Fruit fly (Drosophila melanogaster) whole organism, embryonic: ENCODE data around the gene CG31051.

ENCODE experiments used
- B-H1 ChIP-seq: fragments of 200-800 bp; sonication (Bioruptor generic); IDR thresholded peaks from 3 replicates; pipeline ENCODE4 v1.3.6; 2022; ENCODE audit warnings: missing biosample characterization, missing genetic modification characterization
- Blimp-1 ChIP-seq: fragments of 200-800 bp; sonication (Bioruptor generic); optimal IDR thresholded peaks from 3 replicates; lab custom pipeline; 2018; ENCODE audit warnings: missing biosample characterization, missing genetic modification characterization, mild to moderate bottlenecking, moderate library complexity, missing genetic modification reagents
- CG1024 ChIP-seq: fragments of 200-800 bp; sonication (Bioruptor generic); IDR thresholded peaks from 2 replicates; pipeline ENCODE4 v1.3.6; 2022; ENCODE audit warnings: missing biosample characterization, missing genetic modification characterization
- CG10565 ChIP-seq: fragments of 200-800 bp; sonication (Bioruptor generic); optimal IDR thresholded peaks from 3 replicates; lab custom pipeline; 2016; ENCODE audit warnings: missing biosample characterization, mild to moderate bottlenecking, missing genetic modification characterization
- CG11085 ChIP-seq: fragments of 200-800 bp; sonication (Bioruptor generic); IDR thresholded peaks from 2 replicates; pipeline ENCODE4 v1.3.6; 2022; ENCODE audit warnings: missing biosample characterization, missing genetic modification characterization
- CG11723 ChIP-seq: fragments of 200-800 bp; sonication (Bioruptor generic); optimal IDR thresholded peaks from 2 replicates; lab custom pipeline; 2017; ENCODE audit warnings: missing biosample characterization, mild to moderate bottlenecking, missing genetic modification characterization
- CG12155 ChIP-seq: fragments of 200-800 bp; sonication (Bioruptor generic); optimal IDR thresholded peaks from 3 replicates; lab custom pipeline; 2016; ENCODE audit warnings: missing biosample characterization, missing genetic modification characterization
- CG14441 ChIP-seq: fragments of 200-800 bp; sonication (Bioruptor generic); IDR thresholded peaks from 2 replicates; pipeline ENCODE4 v1.3.6; 2022; ENCODE audit warnings: missing biosample characterization, missing genetic modification characterization
- CG14965 ChIP-seq: fragments of 200-800 bp; sonication (Bioruptor generic); optimal IDR thresholded peaks from 2 replicates; lab custom pipeline; 2016; ENCODE audit warnings: missing biosample characterization, missing genetic modification characterization, borderline replicate concordance
- CG15479 ChIP-seq: fragments of 200-800 bp; sonication (Bioruptor generic); optimal IDR thresholded peaks from 3 replicates; lab custom pipeline; 2019; ENCODE audit warnings: missing biosample characterization, mild to moderate bottlenecking, missing genetic modification characterization, moderate library complexity
- CG1647 ChIP-seq: fragments of 200-800 bp; sonication (Bioruptor generic); optimal IDR thresholded peaks from 3 replicates; lab custom pipeline; 2016; ENCODE audit warnings: missing biosample characterization, missing genetic modification characterization
- CG16813 ChIP-seq: fragments of 200-800 bp; sonication (Bioruptor generic); IDR thresholded peaks from 3 replicates; pipeline ENCODE4 v1.3.6; 2022; ENCODE audit warnings: missing biosample characterization, missing genetic modification characterization; ENCODE audit not compliant: partially characterized antibody
- CG16815 ChIP-seq: fragments of 200-800 bp; sonication (Bioruptor generic); optimal IDR thresholded peaks from 3 replicates; lab custom pipeline; 2017; ENCODE audit warnings: missing biosample characterization, mild to moderate bottlenecking, missing genetic modification characterization
- CG17829 ChIP-seq: fragments of 200-800 bp; optimal IDR thresholded peaks from 2 replicates; lab custom pipeline; 2019; ENCODE audit warnings: missing biosample characterization, mild to moderate bottlenecking, missing genetic modification characterization, moderate library complexity
- CG18619 ChIP-seq: fragments of 200-800 bp; sonication (Bioruptor generic); optimal IDR thresholded peaks from 3 replicates; lab custom pipeline; 2017; ENCODE audit warnings: missing biosample characterization, mild to moderate bottlenecking, missing genetic modification characterization
- CG3065 ChIP-seq: fragments of 200-800 bp; sonication (Bioruptor generic); optimal IDR thresholded peaks from 2 replicates; lab custom pipeline; 2016; ENCODE audit warnings: missing biosample characterization, missing genetic modification characterization
- CG31441 ChIP-seq: fragments of 200-800 bp; sonication (Bioruptor generic); IDR thresholded peaks from 2 replicates; pipeline ENCODE4 v1.3.6; 2022; ENCODE audit warnings: missing biosample characterization, missing genetic modification characterization
- CG3838 ChIP-seq: fragments of 200-800 bp; sonication (Bioruptor generic); optimal IDR thresholded peaks from 3 replicates; lab custom pipeline; 2016; ENCODE audit warnings: missing biosample characterization, missing genetic modification characterization
- CG6683 ChIP-seq: fragments of 200-800 bp; sonication (Bioruptor generic); optimal IDR thresholded peaks from 2 replicates; lab custom pipeline; 2017; ENCODE audit warnings: missing biosample characterization, mild to moderate bottlenecking, missing genetic modification characterization, missing genetic modification reagents
- CG7556 ChIP-seq: fragments of 200-800 bp; sonication (Bioruptor generic); optimal IDR thresholded peaks from 2 replicates; lab custom pipeline; 2017; ENCODE audit warnings: missing biosample characterization, mild to moderate bottlenecking, missing genetic modification characterization
- CG7745 ChIP-seq: fragments of 200-800 bp; sonication (Bioruptor generic); optimal IDR thresholded peaks from 2 replicates; lab custom pipeline; 2018; ENCODE audit warnings: missing biosample characterization, mild to moderate bottlenecking, missing genetic modification characterization, moderate library complexity
- Dek ChIP-seq: fragments of 200-800 bp; sonication (Bioruptor generic); optimal IDR thresholded peaks from 3 replicates; lab custom pipeline; 2019; ENCODE audit warnings: missing biosample characterization, mild to moderate bottlenecking, missing genetic modification characterization, moderate library complexity
- Drgx ChIP-seq: fragments of 200-800 bp; sonication (Bioruptor generic); IDR thresholded peaks from 2 replicates; pipeline ENCODE4 v1.3.6; 2022; ENCODE audit warnings: missing biosample characterization, missing genetic modification characterization
- Ets65A ChIP-seq: fragments of 200-800 bp; sonication (Bioruptor generic); peaks from one replicate; lab custom pipeline; 2016; ENCODE audit warnings: missing biosample characterization, missing genetic modification characterization
- H15 ChIP-seq: fragments of 200-800 bp; sonication (Bioruptor generic); IDR thresholded peaks from 3 replicates; pipeline ENCODE4 v1.3.6; 2022; ENCODE audit warnings: missing biosample characterization, missing genetic modification characterization
- HLHmδ ChIP-seq: fragments of 200-800 bp; sonication (Bioruptor generic); optimal IDR thresholded peaks from 2 replicates; lab custom pipeline; 2018; ENCODE audit warnings: missing biosample characterization, mild to moderate bottlenecking, missing genetic modification characterization, moderate library complexity
- Hr3 ChIP-seq: fragments of 200-800 bp; sonication (Bioruptor generic); optimal IDR thresholded peaks from 3 replicates; lab custom pipeline; 2016; ENCODE audit warnings: missing biosample characterization, missing genetic modification characterization
- Hr39 ChIP-seq: fragments of >200 bp; optimal IDR thresholded peaks from 2 replicates; lab custom pipeline; 2017
- Hr51 ChIP-seq, 2 experiments: fragments of 200-800 bp; sonication (Bioruptor generic); optimal IDR thresholded peaks; 2 replicates in 1 of 2; 3 replicates in 1 of 2; lab custom pipeline; 2016 to 2018; ENCODE audit warnings: missing biosample characterization in 2 of 2, missing genetic modification characterization in 2 of 2, mild to moderate bottlenecking in 1 of 2, moderate library complexity in 1 of 2
- Hr78 ChIP-seq, 2 experiments: fragments of 200-800 bp in 1 of 2; fragments of >200 bp in 1 of 2; sonication (Bioruptor generic) in 1 of 2; optimal IDR thresholded peaks; 2 replicates each; lab custom pipeline; 2017 to 2019; ENCODE audit warnings: missing biosample characterization in 2 of 2, missing genetic modification characterization in 2 of 2, mild to moderate bottlenecking in 1 of 2, moderate library complexity in 1 of 2
- Jarid2 ChIP-seq: fragments of 200-800 bp; sonication (Bioruptor generic); optimal IDR thresholded peaks from 3 replicates; lab custom pipeline; 2017; ENCODE audit warnings: mild to moderate bottlenecking, missing biosample characterization, missing genetic modification reagents, missing genetic modification characterization
- NC2α ChIP-seq: fragments of 200-800 bp; sonication (Bioruptor generic); optimal IDR thresholded peaks from 2 replicates; lab custom pipeline; 2016; ENCODE audit warnings: missing biosample characterization, missing genetic modification characterization
- Nf-YC ChIP-seq: fragments of 200-800 bp; optimal IDR thresholded peaks from 3 replicates; lab custom pipeline; 2019; ENCODE audit warnings: missing biosample characterization, mild to moderate bottlenecking, missing genetic modification characterization, moderate library complexity
- Sry-β ChIP-seq: fragments of 200-800 bp; sonication (Bioruptor generic); optimal IDR thresholded peaks from 2 replicates; lab custom pipeline; 2018; ENCODE audit warnings: missing biosample characterization, mild to moderate bottlenecking, missing genetic modification characterization, moderate library complexity
- abd-A ChIP-seq: fragments of 200-800 bp; sonication (Bioruptor generic); optimal IDR thresholded peaks from 3 replicates; lab custom pipeline; 2019; ENCODE audit warnings: missing biosample characterization, mild to moderate bottlenecking, missing genetic modification characterization, moderate library complexity
- ap ChIP-seq: fragments of 200-800 bp; sonication (Bioruptor generic); IDR thresholded peaks from 2 replicates; pipeline ENCODE4 v1.3.6; 2022; ENCODE audit warnings: missing biosample characterization, missing genetic modification characterization
- bcd ChIP-seq: fragments of 200-800 bp; sonication (Bioruptor generic); optimal IDR thresholded peaks from 2 replicates; lab custom pipeline; 2017; ENCODE audit warnings: missing biosample characterization, mild to moderate bottlenecking, missing genetic modification characterization
- dan ChIP-seq: fragments of 200-800 bp; sonication (Bioruptor generic); IDR thresholded peaks from 2 replicates; pipeline ENCODE4 v1.3.6; 2022; ENCODE audit warnings: missing biosample characterization, missing genetic modification characterization
- dimm ChIP-seq: fragments of 200-800 bp; sonication (Bioruptor generic); IDR thresholded peaks from 2 replicates; pipeline ENCODE4 v1.3.6; 2022; ENCODE audit warnings: missing biosample characterization, missing genetic modification characterization
- dmrt99B ChIP-seq: fragments of 200-800 bp; sonication (Bioruptor generic); optimal IDR thresholded peaks from 2 replicates; lab custom pipeline; 2018; ENCODE audit warnings: missing biosample characterization, mild to moderate bottlenecking, missing genetic modification characterization, moderate library complexity
- fu2 ChIP-seq: fragments of 200-800 bp; sonication (Bioruptor generic); optimal IDR thresholded peaks from 2 replicates; lab custom pipeline; 2016; ENCODE audit warnings: missing biosample characterization, missing genetic modification characterization
- gsb ChIP-seq: fragments of 200-800 bp; sonication (Bioruptor generic); IDR thresholded peaks from 2 replicates; pipeline ENCODE4 v1.3.6; 2022; ENCODE audit warnings: missing biosample characterization, missing genetic modification characterization
- hbn ChIP-seq: fragments of 200-800 bp; sonication (Bioruptor generic); IDR thresholded peaks from 2 replicates; pipeline ENCODE4 v1.3.6; 2022; ENCODE audit warnings: missing biosample characterization, missing genetic modification characterization; ENCODE audit not compliant: partially characterized antibody
- maf-S ChIP-seq: fragments of 200-800 bp; sonication (Bioruptor generic); optimal IDR thresholded peaks from 2 replicates; lab custom pipeline; 2016; ENCODE audit warnings: missing biosample characterization, missing genetic modification characterization
- pfk ChIP-seq: fragments of 200-800 bp; sonication (Bioruptor generic); optimal IDR thresholded peaks from 2 replicates; lab custom pipeline; 2018; ENCODE audit warnings: missing biosample characterization, mild to moderate bottlenecking, missing genetic modification characterization, moderate library complexity
- phol ChIP-seq: fragments of 200-800 bp; sonication (Bioruptor generic); optimal IDR thresholded peaks from 3 replicates; lab custom pipeline; 2018; ENCODE audit warnings: missing biosample characterization, mild to moderate bottlenecking, missing genetic modification characterization, moderate library complexity
- schlank ChIP-seq: fragments of 200-800 bp; sonication (Bioruptor generic); optimal IDR thresholded peaks from 2 replicates; lab custom pipeline; 2018; ENCODE audit warnings: missing biosample characterization, mild to moderate bottlenecking, missing genetic modification characterization
- sima ChIP-seq: fragments of 200-800 bp; sonication (Bioruptor generic); optimal IDR thresholded peaks from 2 replicates; lab custom pipeline; 2016; ENCODE audit warnings: missing biosample characterization, missing genetic modification characterization
- sqz ChIP-seq: fragments of 200-800 bp; sonication (Bioruptor generic); optimal IDR thresholded peaks from 3 replicates; lab custom pipeline; 2018; ENCODE audit warnings: missing biosample characterization, mild to moderate bottlenecking, missing genetic modification characterization
- usp ChIP-seq: fragments of >200 bp; optimal IDR thresholded peaks from 2 replicates; lab custom pipeline; 2017; ENCODE audit warnings: missing biosample characterization, missing genetic modification characterization
- zfh1 ChIP-seq: fragments of 200-800 bp; sonication (Bioruptor generic); IDR thresholded peaks from 3 replicates; pipeline ENCODE4 v1.3.6; 2022; ENCODE audit warnings: missing biosample characterization, missing genetic modification characterization

CG31051 gene

dm6 chr3R:28556385-28556784, 36.1 kb upstream of the CG31051 start (continued):
- TF ChIP-seq Ets65A (no peak), CG17829 (no peak), CG16813 (GFP tag; lab: Robert Waterston, UW) (no peak), sqz (GFP tag; lab: Kevin White, UChicago) (no peak), hbn (no peak), CG7745 (tag; lab: Kevin White, UChicago) (no peak), CG3065 (no peak), Blimp-1 (GFP tag; lab: Kevin White, UChicago) (peak; percentile 38), Jarid2 (GFP tag; lab: Kevin White, UChicago) (no peak), CG12155 (GFP tag; lab: Kevin White, UChicago) (no peak), CG6683 (GFP tag; lab: Kevin White, UChicago) (peak; percentile 29), Sry-β (GFP tag; lab: Kevin White, UChicago) (no peak), abd-A (tag; lab: Kevin White, UChicago) (no peak), CG11723 (GFP tag; lab: Kevin White, UChicago) (peak; percentile 8), Hr39 (no peak), zfh1 (0 out of 3 replicates have a peak, but pooled peaks have one; percentile 41), Hr78 (GFP tag; optimal IDR thresholded peaks at IDR 0.05; lab: Kevin White, UChicago) (no peak), Nf-YC (tag; lab: Kevin White, UChicago) (no peak), HLHmδ (GFP tag; lab: Kevin White, UChicago) (no peak), B-H1 (GFP tag; lab: Robert Waterston, UW) (no peak; the same call in 2 of the 3 replicates), CG31441 (GFP tag; lab: Robert Waterston, UW) (no peak), fu2 (GFP tag; lab: Kevin White, UChicago) (no peak), CG16815 (GFP tag; lab: Kevin White, UChicago) (no peak), CG11085 (GFP tag; lab: Robert Waterston, UW) (no peak), pfk (GFP tag; lab: Kevin White, UChicago) (peak; percentile 4), sima (no peak), CG10565 (no peak), dmrt99B (tag; lab: Kevin White, UChicago) (peak; percentile 4), H15 (GFP tag; lab: Robert Waterston, UW) (0 out of 3 replicates have a peak, but pooled peaks have one; percentile 34), CG14441 (GFP tag; lab: Robert Waterston, UW) (no peak), CG1647 (no peak), CG1024 (GFP tag; lab: Robert Waterston, UW) (peak; percentile 57; the same call in 1 of the 2 replicates), bcd (GFP tag; lab: Kevin White, UChicago) (peak; percentile 34), CG3838 (no peak), NC2α (no peak), usp (no peak), Dek (no peak), ap (no peak), CG7556 (peak; percentile 50), phol (no peak), maf-S (no peak), Drgx (GFP tag; lab: Robert Waterston, UW) (no peak), gsb (GFP tag; lab: Robert Waterston, UW) (no peak), Hr3 (GFP tag; lab: Kevin White, UChicago) (no peak), CG15479 (GFP tag; lab: Kevin White, UChicago) (no peak), schlank (tag; lab: Kevin White, UChicago) (peak; percentile 33), dan (no peak), CG14965 (GFP tag; lab: Kevin White, UChicago) (no peak), dimm (no peak), Hr51 (GFP tag; optimal IDR thresholded peaks at IDR 0.05; lab: Kevin White, UChicago) (peak in 1 of 2 experiments; percentile 4), CG18619 (GFP tag; lab: Kevin White, UChicago) (no peak)
